Fruit fly (Drosophila melanogaster) S2 (cell line): Measurements from ENCODE around the gene smal.

Source experiments
- CG8478 ChIP-seq: fragments of >200 bp; optimal IDR thresholded peaks from 2 replicates; lab custom pipeline; 2018
- CTCF ChIP-seq, 2 experiments: fragments of >200 bp; optimal IDR thresholded peaks; 2 replicates each; lab custom pipeline; 2018

dm6 chr2L:6242026-6242425 is 63.1 kb downstream of the smal start:
- TF ChIP-seq CTCF (optimal IDR thresholded peaks at IDR 0.05; lab: Kevin White, UChicago) (no peak), CG8478 (lab: Kevin White, UChicago) (no peak)
